Fruit fly (Drosophila melanogaster) whole organism, embryonic: ENCODE data around the gene TwdlN.

Experiments
- ATbp ChIP-seq: fragments of 200-800 bp; sonication (Bioruptor generic); optimal IDR thresholded peaks from 2 replicates; lab custom pipeline; 2017; ENCODE audit warnings: missing biosample characterization, mild to moderate bottlenecking, missing genetic modification characterization, missing genetic modification reagents
- Asciz ChIP-seq: fragments of 200-800 bp; sonication (Bioruptor generic); optimal IDR thresholded peaks from 2 replicates; lab custom pipeline; 2017; ENCODE audit warnings: missing biosample characterization, mild to moderate bottlenecking, missing genetic modification characterization, missing genetic modification reagents
- Atf-2 ChIP-seq: fragments of 200-800 bp; sonication (Bioruptor generic); optimal IDR thresholded peaks from 2 replicates; lab custom pipeline; 2016; ENCODE audit warnings: missing biosample characterization, missing genetic modification characterization
- BEAF-32 ChIP-seq: fragments of 200-800 bp; sonication (Bioruptor generic); optimal IDR thresholded peaks from 3 replicates; lab custom pipeline; 2017; ENCODE audit warnings: missing biosample characterization, missing genetic modification characterization, mild to moderate bottlenecking, moderate library complexity, missing genetic modification reagents
- Blimp-1 ChIP-seq: fragments of 200-800 bp; sonication (Bioruptor generic); optimal IDR thresholded peaks from 3 replicates; lab custom pipeline; 2018; ENCODE audit warnings: missing biosample characterization, missing genetic modification characterization, mild to moderate bottlenecking, moderate library complexity, missing genetic modification reagents
- CG10267 ChIP-seq: fragments of 200-800 bp; sonication (Bioruptor generic); optimal IDR thresholded peaks from 2 replicates; lab custom pipeline; 2018; ENCODE audit warnings: missing biosample characterization, mild to moderate bottlenecking, missing genetic modification characterization, moderate library complexity
- CG11696 ChIP-seq: fragments of 200-800 bp; sonication (Bioruptor generic); IDR thresholded peaks from 2 replicates; pipeline ENCODE4 v1.3.6; 2022; ENCODE audit warnings: missing biosample characterization, missing genetic modification characterization
- CG12659 ChIP-seq: fragments of 200-800 bp; sonication (Bioruptor generic); optimal IDR thresholded peaks from 3 replicates; lab custom pipeline; 2017; ENCODE audit warnings: mild to moderate bottlenecking, missing biosample characterization, missing genetic modification reagents, missing genetic modification characterization
- CG13123 ChIP-seq: fragments of 200-800 bp; sonication (Bioruptor generic); optimal IDR thresholded peaks from 2 replicates; lab custom pipeline; 2016; ENCODE audit warnings: missing biosample characterization, missing genetic modification characterization
- CG13287 ChIP-seq: fragments of 200-800 bp; sonication (Bioruptor generic); IDR thresholded peaks from 2 replicates; pipeline ENCODE4 v1.3.6; 2022; ENCODE audit warnings: missing biosample characterization, missing genetic modification characterization; ENCODE audit not compliant: partially characterized antibody
- CG13424 ChIP-seq: fragments of 200-800 bp; sonication (Bioruptor generic); optimal IDR thresholded peaks from 2 replicates; lab custom pipeline; 2019; ENCODE audit warnings: missing biosample characterization, mild to moderate bottlenecking, missing genetic modification characterization, moderate library complexity
- CG13894 ChIP-seq: fragments of 200-800 bp; sonication (Bioruptor generic); optimal IDR thresholded peaks from 3 replicates; lab custom pipeline; 2018; ENCODE audit warnings: missing biosample characterization, mild to moderate bottlenecking, missing genetic modification characterization, moderate library complexity
- CG14710 ChIP-seq: fragments of 200-800 bp; sonication (Bioruptor generic); optimal IDR thresholded peaks from 3 replicates; lab custom pipeline; 2019; ENCODE audit warnings: missing biosample characterization, mild to moderate bottlenecking, missing genetic modification characterization, moderate library complexity
- CG1529 ChIP-seq: fragments of 200-800 bp; sonication (Bioruptor generic); optimal IDR thresholded peaks from 3 replicates; lab custom pipeline; 2018; ENCODE audit warnings: missing biosample characterization, missing genetic modification characterization
- CG15514 ChIP-seq: fragments of 200-800 bp; sonication (Bioruptor generic); optimal IDR thresholded peaks from 3 replicates; lab custom pipeline; 2017; ENCODE audit warnings: missing biosample characterization, missing genetic modification characterization, mild to moderate bottlenecking, moderate library complexity, missing genetic modification reagents
- CG16779 ChIP-seq: fragments of 200-800 bp; sonication (Bioruptor generic); IDR thresholded peaks from 2 replicates; pipeline ENCODE4 v1.3.6; 2022; ENCODE audit warnings: missing biosample characterization, missing genetic modification characterization
- CG2129 ChIP-seq: fragments of 200-800 bp; sonication (Bioruptor generic); IDR thresholded peaks from 2 replicates; pipeline ENCODE4 v1.3.6; 2022; ENCODE audit warnings: missing biosample characterization, missing genetic modification characterization; ENCODE audit not compliant: partially characterized antibody
- CG6683 ChIP-seq: fragments of 200-800 bp; sonication (Bioruptor generic); optimal IDR thresholded peaks from 2 replicates; lab custom pipeline; 2017; ENCODE audit warnings: missing biosample characterization, mild to moderate bottlenecking, missing genetic modification characterization, missing genetic modification reagents
- CG7556 ChIP-seq: fragments of 200-800 bp; sonication (Bioruptor generic); optimal IDR thresholded peaks from 2 replicates; lab custom pipeline; 2017; ENCODE audit warnings: missing biosample characterization, mild to moderate bottlenecking, missing genetic modification characterization
- CG7839 ChIP-seq: fragments of 200-800 bp; sonication (Bioruptor generic); optimal IDR thresholded peaks from 3 replicates; lab custom pipeline; 2018; ENCODE audit warnings: missing biosample characterization, mild to moderate bottlenecking, missing genetic modification characterization, moderate library complexity
- CG8388 ChIP-seq: fragments of 200-800 bp; sonication (Bioruptor generic); optimal IDR thresholded peaks from 2 replicates; lab custom pipeline; 2019; ENCODE audit warnings: missing biosample characterization, mild to moderate bottlenecking, missing genetic modification characterization, moderate library complexity
- CG8944 ChIP-seq: fragments of 200-800 bp; sonication (Bioruptor generic); optimal IDR thresholded peaks from 3 replicates; lab custom pipeline; 2016; ENCODE audit warnings: missing biosample characterization, missing genetic modification characterization
- CG9797 ChIP-seq: fragments of 200-800 bp; sonication (Bioruptor generic); optimal IDR thresholded peaks from 3 replicates; lab custom pipeline; 2018; ENCODE audit warnings: missing biosample characterization, mild to moderate bottlenecking, missing genetic modification characterization
- Doc3 ChIP-seq: fragments of 200-800 bp; sonication (Bioruptor generic); IDR thresholded peaks from 3 replicates; pipeline ENCODE4 v1.3.6; 2022; ENCODE audit warnings: missing biosample characterization, missing genetic modification characterization; ENCODE audit not compliant: partially characterized antibody
- Gsc ChIP-seq: fragments of 200-800 bp; sonication (Bioruptor generic); IDR thresholded peaks from 2 replicates; pipeline ENCODE4 v1.3.6; 2022; ENCODE audit warnings: missing biosample characterization, missing genetic modification characterization
- HLHmδ ChIP-seq: fragments of 200-800 bp; sonication (Bioruptor generic); optimal IDR thresholded peaks from 2 replicates; lab custom pipeline; 2018; ENCODE audit warnings: missing biosample characterization, mild to moderate bottlenecking, missing genetic modification characterization, moderate library complexity
- Hr51 ChIP-seq, 2 experiments: fragments of 200-800 bp; sonication (Bioruptor generic); optimal IDR thresholded peaks; 2 replicates in 1 of 2; 3 replicates in 1 of 2; lab custom pipeline; 2016 to 2018; ENCODE audit warnings: missing biosample characterization in 2 of 2, missing genetic modification characterization in 2 of 2, mild to moderate bottlenecking in 1 of 2, moderate library complexity in 1 of 2
- Jarid2 ChIP-seq: fragments of 200-800 bp; sonication (Bioruptor generic); optimal IDR thresholded peaks from 3 replicates; lab custom pipeline; 2017; ENCODE audit warnings: mild to moderate bottlenecking, missing biosample characterization, missing genetic modification reagents, missing genetic modification characterization
- MESR4 ChIP-seq: fragments of 200-800 bp; sonication (Bioruptor generic); optimal IDR thresholded peaks from 2 replicates; lab custom pipeline; 2018; ENCODE audit warnings: missing biosample characterization, mild to moderate bottlenecking, missing genetic modification characterization, moderate library complexity
- Oli ChIP-seq: fragments of 200-800 bp; sonication (Bioruptor generic); optimal IDR thresholded peaks from 2 replicates; lab custom pipeline; 2018; ENCODE audit warnings: missing biosample characterization, mild to moderate bottlenecking, missing genetic modification characterization, moderate library complexity
- Scr ChIP-seq: fragments of 200-800 bp; sonication (Bioruptor generic); IDR thresholded peaks from 2 replicates; pipeline ENCODE4 v1.3.6; 2022; ENCODE audit warnings: missing biosample characterization, missing genetic modification characterization; ENCODE audit not compliant: partially characterized antibody
- aop ChIP-seq: fragments of 200-800 bp; sonication (Bioruptor generic); IDR thresholded peaks from 2 replicates; pipeline ENCODE4 v1.3.6; 2022; ENCODE audit warnings: missing biosample characterization, missing genetic modification characterization
- ash1 ChIP-seq: fragments of 200-800 bp; sonication (Bioruptor generic); optimal IDR thresholded peaks from 2 replicates; lab custom pipeline; 2018; ENCODE audit warnings: missing biosample characterization, mild to moderate bottlenecking, missing genetic modification characterization
- crc ChIP-seq: fragments of 200-800 bp; sonication (Bioruptor generic); optimal IDR thresholded peaks from 2 replicates; lab custom pipeline; 2016; ENCODE audit warnings: missing biosample characterization, missing genetic modification characterization
- croc ChIP-seq: fragments of 200-800 bp; sonication (Bioruptor generic); conservative IDR thresholded peaks from 3 replicates; pipeline ENCODE4 v1.3.6; 2022; ENCODE audit warnings: missing biosample characterization, missing genetic modification characterization
- cwo ChIP-seq: fragments of 200-800 bp; sonication (Bioruptor generic); optimal IDR thresholded peaks from 3 replicates; lab custom pipeline; 2017; ENCODE audit warnings: missing biosample characterization, missing genetic modification characterization, mild to moderate bottlenecking, moderate library complexity, missing genetic modification reagents
- da ChIP-seq: fragments of 200-800 bp; sonication (Bioruptor generic); optimal IDR thresholded peaks from 2 replicates; lab custom pipeline; 2016; ENCODE audit warnings: missing biosample characterization, missing genetic modification characterization
- gt ChIP-seq: fragments of 200-800 bp; sonication (Bioruptor generic); IDR thresholded peaks from 2 replicates; pipeline ENCODE4 v1.3.6; 2022; ENCODE audit warnings: missing biosample characterization, missing genetic modification characterization
- hb ChIP-seq: fragments of 200-800 bp; sonication (Bioruptor generic); IDR thresholded peaks from 3 replicates; pipeline ENCODE4 v1.3.6; 2022; ENCODE audit warnings: missing biosample characterization, missing genetic modification characterization; ENCODE audit not compliant: partially characterized antibody
- hbn ChIP-seq: fragments of 200-800 bp; sonication (Bioruptor generic); IDR thresholded peaks from 2 replicates; pipeline ENCODE4 v1.3.6; 2022; ENCODE audit warnings: missing biosample characterization, missing genetic modification characterization; ENCODE audit not compliant: partially characterized antibody
- her ChIP-seq: fragments of 200-800 bp; sonication (Bioruptor generic); optimal IDR thresholded peaks from 2 replicates; lab custom pipeline; 2016; ENCODE audit warnings: missing biosample characterization, missing genetic modification characterization
- jumu ChIP-seq: fragments of 200-800 bp; sonication (Bioruptor generic); optimal IDR thresholded peaks from 3 replicates; lab custom pipeline; 2016; ENCODE audit warnings: missing biosample characterization, missing genetic modification characterization
- lmd ChIP-seq: fragments of 200-800 bp; sonication (Bioruptor generic); IDR thresholded peaks from 2 replicates; pipeline ENCODE4 v1.3.6; 2022; ENCODE audit warnings: missing biosample characterization, missing genetic modification characterization
- nau ChIP-seq: fragments of 200-800 bp; sonication (Bioruptor generic); optimal IDR thresholded peaks from 3 replicates; lab custom pipeline; 2017; ENCODE audit warnings: missing biosample characterization, mild to moderate bottlenecking, missing genetic modification characterization, missing genetic modification reagents
- otp ChIP-seq: fragments of 200-800 bp; sonication (Bioruptor generic); IDR thresholded peaks from 3 replicates; pipeline ENCODE4, ENCODE4 v1.3.6; 2022; ENCODE audit warnings: missing biosample characterization, missing genetic modification characterization
- pita ChIP-seq: fragments of 200-800 bp; sonication (Bioruptor generic); optimal IDR thresholded peaks from 2 replicates; lab custom pipeline; 2017; ENCODE audit warnings: missing biosample characterization, mild to moderate bottlenecking, missing genetic modification characterization
- stc ChIP-seq: fragments of 200-800 bp; sonication (Bioruptor generic); IDR thresholded peaks from 2 replicates; pipeline ENCODE4 v1.3.6; 2022; ENCODE audit warnings: missing biosample characterization, missing genetic modification characterization
- stwl ChIP-seq: fragments of 200-800 bp; sonication (Bioruptor generic); optimal IDR thresholded peaks from 3 replicates; lab custom pipeline; 2018; ENCODE audit warnings: missing biosample characterization, mild to moderate bottlenecking, missing genetic modification characterization, moderate library complexity
- tx ChIP-seq: fragments of 200-800 bp; sonication (Bioruptor generic); optimal IDR thresholded peaks from 2 replicates; lab custom pipeline; 2016; ENCODE audit warnings: missing biosample characterization, missing genetic modification characterization

TwdlN gene

DNA sequence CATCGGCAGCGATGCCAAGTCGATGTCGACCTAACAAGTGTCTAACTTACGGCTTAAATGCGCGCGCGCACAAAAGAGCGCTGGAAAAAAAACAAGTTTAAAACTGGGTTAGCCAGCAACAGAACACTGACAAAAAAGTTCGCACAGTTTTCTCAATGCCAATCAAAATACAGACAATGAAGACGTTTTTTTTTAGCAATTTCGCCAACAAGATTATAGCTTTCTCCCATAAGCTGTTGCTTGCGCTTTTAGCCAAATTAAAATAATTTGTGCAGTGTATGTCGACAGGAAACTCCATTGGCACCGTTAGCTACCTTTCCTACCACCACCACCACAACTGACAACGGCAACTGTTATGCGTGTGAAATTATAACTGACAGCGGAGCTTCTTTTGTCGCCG lies 22.9 kb downstream of the TwdlN start (continued):
- no peak for TF ChIP-seq ash1 (GFP tag; lab: Kevin White, UChicago)
- no peak for TF ChIP-seq HLHmδ (GFP tag; lab: Kevin White, UChicago)
- TF ChIP-seq CG13287 (GFP tag; lab: Robert Waterston, UW): no peak
- no peak for TF ChIP-seq CG6683 (GFP tag; lab: Kevin White, UChicago)
- TF ChIP-seq CG2129 (GFP tag; lab: Robert Waterston, UW): no peak
- TF ChIP-seq stc (GFP tag; lab: Robert Waterston, UW): peak; percentile 40; the same call in 1 of the 2 replicates
- TF ChIP-seq lmd (GFP tag; lab: Robert Waterston, UW): peak; percentile 56; the same call in 1 of the 2 replicates
- no peak for TF ChIP-seq Jarid2
- TF ChIP-seq cwo: peak; percentile 51
- no peak for TF ChIP-seq croc (GFP tag; lab: Robert Waterston, UW)
- TF ChIP-seq CG13424: peak; percentile 37
- no peak for TF ChIP-seq stwl (tag; lab: Kevin White, UChicago)
- no peak for TF ChIP-seq CG10267 (tag; lab: Kevin White, UChicago)
- no peak for TF ChIP-seq CG9797 (GFP tag; lab: Kevin White, UChicago)
- no peak for TF ChIP-seq her
- no peak for TF ChIP-seq pita (GFP tag; lab: Kevin White, UChicago)
- no peak for TF ChIP-seq hb (GFP tag; lab: Robert Waterston, UW)
- TF ChIP-seq tx (GFP tag; lab: Kevin White, UChicago): peak; percentile 31
- no peak for TF ChIP-seq Scr
- no peak for TF ChIP-seq crc (GFP tag; lab: Kevin White, UChicago)
- TF ChIP-seq jumu (GFP tag; lab: Kevin White, UChicago): peak; percentile 35
- TF ChIP-seq MESR4: no peak
- TF ChIP-seq Hr51 (GFP tag; optimal IDR thresholded peaks at IDR 0.05; lab: Kevin White, UChicago): peak in 1 of 2 experiments; percentile 77
- TF ChIP-seq Doc3 (GFP tag; lab: Robert Waterston, UW): no peak
- no peak for TF ChIP-seq BEAF-32 (GFP tag; lab: Kevin White, UChicago)
- TF ChIP-seq CG7839: peak; percentile 55
- no peak for TF ChIP-seq CG16779 (GFP tag; lab: Robert Waterston, UW)
- TF ChIP-seq hbn: no peak
- TF ChIP-seq CG13123 (GFP tag; lab: Kevin White, UChicago): no peak
- TF ChIP-seq Gsc (GFP tag; lab: Robert Waterston, UW): no peak
- no peak for TF ChIP-seq CG11696 (GFP tag; lab: Robert Waterston, UW)
- TF ChIP-seq Blimp-1 (GFP tag; lab: Kevin White, UChicago): no peak
- no peak for TF ChIP-seq aop (GFP tag; lab: Robert Waterston, UW)
- TF ChIP-seq CG7556 (GFP tag; lab: Kevin White, UChicago): peak; percentile 51
- TF ChIP-seq CG8388 (GFP tag; lab: Kevin White, UChicago): peak; percentile 26
- peak; percentile 1 for TF ChIP-seq Atf-2
- TF ChIP-seq CG13894 (tag; lab: Kevin White, UChicago): no peak
- no peak for TF ChIP-seq CG1529 (GFP tag; lab: Kevin White, UChicago)
- TF ChIP-seq CG15514: peak; percentile 47
- TF ChIP-seq otp: no peak
- TF ChIP-seq CG8944: peak; percentile 7
- TF ChIP-seq gt (GFP tag; lab: Robert Waterston, UW): no peak
- TF ChIP-seq nau (GFP tag; lab: Kevin White, UChicago): peak; percentile 47
- peak; percentile 63 for TF ChIP-seq Oli
- TF ChIP-seq CG14710: no peak
- TF ChIP-seq ATbp (GFP tag; lab: Kevin White, UChicago): peak; percentile 14
- no peak for TF ChIP-seq da (GFP tag; lab: Kevin White, UChicago)
- peak; percentile 29 for TF ChIP-seq CG12659 (GFP tag; lab: Kevin White, UChicago)
- TF ChIP-seq Asciz (GFP tag; lab: Kevin White, UChicago): peak; percentile 42
